Fruit fly (Drosophila melanogaster): ENCODE data around the gene CG2930.

- no peak for TF ChIP-seq CG4328 (GFP tag; optimal IDR thresholded peaks at IDR 0.05)
- no peak for TF ChIP-seq Hmx (GFP tag; optimal IDR thresholded peaks at IDR 0.05)
- no peak for TF ChIP-seq CG14860 (GFP tag; IDR thresholded peaks at IDR 0.05; ENCODE audit: partially characterized antibody)
- TF ChIP-seq lilli (GFP tag; optimal IDR thresholded peaks at IDR 0.05) = peak; percentile 73
- peak; percentile 68 for TF ChIP-seq CG10274 (GFP tag; optimal IDR thresholded peaks at IDR 0.05)
- TF ChIP-seq CG11723 (GFP tag; optimal IDR thresholded peaks at IDR 0.05) = peak; percentile 70
- TF ChIP-seq Blimp-1 (GFP tag; optimal IDR thresholded peaks at IDR 0.05) = peak; percentile 86
- TF ChIP-seq CG18476 (GFP tag; optimal IDR thresholded peaks at IDR 0.05) = peak; percentile 71
- peak; percentile 73 for TF ChIP-seq CG12104 (GFP tag; optimal IDR thresholded peaks at IDR 0.05)
Measured at dm6 chrX:3868456-3869023, at the start of gene CG2930.

Measured in whole organism, embryonic.